Fruit fly (Drosophila melanogaster): ENCODE results near the gene Cpr76Bd.

The Cpr76Bd gene

DNA sequence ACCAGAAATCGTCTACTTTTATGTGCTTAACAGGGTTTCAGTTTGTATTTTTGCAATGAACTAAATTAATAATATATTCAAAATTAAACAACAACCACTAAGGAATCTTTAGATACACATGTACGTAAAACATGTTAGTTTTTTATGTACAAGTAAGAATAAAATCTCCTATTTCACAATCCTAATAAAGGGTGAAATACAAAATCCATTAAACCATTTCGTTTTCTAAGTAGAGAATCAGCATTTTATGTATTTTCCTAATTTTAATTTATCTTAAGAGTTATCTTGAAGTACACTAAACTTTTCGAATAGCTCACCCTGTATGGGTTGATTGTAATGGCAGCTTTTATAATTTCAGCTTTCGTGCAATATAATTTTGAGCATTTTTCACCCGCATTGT lies 29.2 kb downstream of the Cpr76Bd start (continued):
- no peak for TF ChIP-seq CG4424 (GFP tag; optimal IDR thresholded peaks at IDR 0.05)
- TF ChIP-seq ara (GFP tag; IDR thresholded peaks at IDR 0.05) = no peak
- no peak for TF ChIP-seq Fer2 (tag; optimal IDR thresholded peaks at IDR 0.05)
- no peak for TF ChIP-seq CG31388 (GFP tag; optimal IDR thresholded peaks at IDR 0.05)
- TF ChIP-seq CG15696 (tag; optimal IDR thresholded peaks at IDR 0.05) = no peak
- TF ChIP-seq CG33557 (GFP tag; optimal IDR thresholded peaks at IDR 0.05) = no peak
- no peak for TF ChIP-seq Hsf (GFP tag; optimal IDR thresholded peaks at IDR 0.05)
- no peak for TF ChIP-seq H15 (GFP tag; IDR thresholded peaks at IDR 0.05)
- TF ChIP-seq CG4730 (GFP tag; IDR thresholded peaks at IDR 0.05) = no peak
- TF ChIP-seq CG1529 (GFP tag; optimal IDR thresholded peaks at IDR 0.05) = no peak
- no peak for TF ChIP-seq h (optimal IDR thresholded peaks at IDR 0.05)
- no peak for TF ChIP-seq twi (tag; optimal IDR thresholded peaks at IDR 0.05)
- peak; percentile 66 for TF ChIP-seq CG30403 (GFP tag; optimal IDR thresholded peaks at IDR 0.05)
- peak; percentile 18 for TF ChIP-seq Asciz (GFP tag; optimal IDR thresholded peaks at IDR 0.05)
- TF ChIP-seq CG12942 (GFP tag; optimal IDR thresholded peaks at IDR 0.05) = no peak
- no peak for TF ChIP-seq Sry-δ (GFP tag; optimal IDR thresholded peaks at IDR 0.05)
- no peak for TF ChIP-seq pzg (GFP tag; optimal IDR thresholded peaks at IDR 0.05)
- TF ChIP-seq Deaf1 (tag; optimal IDR thresholded peaks at IDR 0.05) = no peak
- no peak for TF ChIP-seq Mrtf (GFP tag; IDR thresholded peaks at IDR 0.05)
- TF ChIP-seq wor (GFP tag; IDR thresholded peaks at IDR 0.05) = no peak
- TF ChIP-seq CG10462 (GFP tag; optimal IDR thresholded peaks at IDR 0.05) = no peak
- no peak for TF ChIP-seq sob (GFP tag; IDR thresholded peaks at IDR 0.05)
- TF ChIP-seq CG18262 (tag; optimal IDR thresholded peaks at IDR 0.05) = peak; percentile 32
- TF ChIP-seq lov (optimal IDR thresholded peaks at IDR 0.05) = no peak
- TF ChIP-seq lov (GFP tag; IDR thresholded peaks at IDR 0.05) = no peak

dm6 chr3L:19562146-19562700 lies 29.7 kb downstream of the Cpr76Bd start:
- TF ChIP-seq ind (GFP tag; optimal IDR thresholded peaks at IDR 0.05) (no peak), Trl (optimal IDR thresholded peaks at IDR 0.05) (peak; percentile 16 to 34), Trl (GFP tag; optimal IDR thresholded peaks at IDR 0.05) (no peak), ci (GFP tag; IDR thresholded peaks at IDR 0.05) (0 out of 3 replicates have a peak, but pooled peaks have one; percentile 34), CG2199 (GFP tag; IDR thresholded peaks at IDR 0.05) (peak; percentile 44; the same call in 1 of the 3 replicates), sd (tag; optimal IDR thresholded peaks at IDR 0.05) (peak; percentile 34), CG7839 (tag; optimal IDR thresholded peaks at IDR 0.05) (no peak), sens (GFP tag) (peak; percentile 11), kni (GFP tag; optimal IDR thresholded peaks at IDR 0.05) (peak; percentile 96), nom (GFP tag; optimal IDR thresholded peaks at IDR 0.05) (peak; percentile 19), CG6791 (GFP tag; IDR thresholded peaks at IDR 0.05; ENCODE audit: partially characterized antibody) (peak; percentile 45; the same call in 1 of the 3 replicates), onecut (GFP tag; IDR thresholded peaks at IDR 0.05) (peak; percentile 16; the same call in 1 of the 2 replicates), tll (GFP tag; optimal IDR thresholded peaks at IDR 0.05) (peak in 1 of 2 experiments; percentile 38), CG12219 (GFP tag; optimal IDR thresholded peaks at IDR 0.05) (no peak), Med (GFP tag) (peak; percentile 84), CG13894 (tag; optimal IDR thresholded peaks at IDR 0.05) (peak; percentile 47), sna (GFP tag; IDR thresholded peaks at IDR 0.05; ENCODE audit: partially characterized antibody) (peak; percentile 25; the same call in 1 of the 2 replicates), CG12769 (tag; optimal IDR thresholded peaks at IDR 0.05) (peak; percentile 93), E2f1 (GFP tag; IDR thresholded peaks at IDR 0.05) (peak; percentile 33; the same call in 1 of the 2 replicates), CG10654 (GFP tag; optimal IDR thresholded peaks at IDR 0.05) (no peak), CG15479 (GFP tag; optimal IDR thresholded peaks at IDR 0.05) (peak; percentile 44), PHDP (tag; optimal IDR thresholded peaks at IDR 0.05) (no peak), pros (GFP tag; optimal IDR thresholded peaks at IDR 0.05) (peak; percentile 85), CG2712 (tag; optimal IDR thresholded peaks at IDR 0.05) (peak; percentile 11), Adf1 (GFP tag; IDR thresholded peaks at IDR 0.05) (peak; percentile 94), ase (GFP tag; IDR thresholded peaks at IDR 0.05) (no peak), Scr (GFP tag; IDR thresholded peaks at IDR 0.05; ENCODE audit: partially characterized antibody) (0 out of 2 replicates have a peak, but pooled peaks have one; percentile 25)
